Worm (Caenorhabditis elegans): Measurements from ENCODE around the gene T19C3.3.

- TF ChIP-seq ama-1 (optimal IDR thresholded peaks at IDR 0.05) (no peak), flt-1 (GFP tag; IDR thresholded peaks at IDR 0.05) (no peak), ceh-36 (tag; optimal IDR thresholded peaks at IDR 0.05) (no peak), sea-1 (GFP tag; conservative IDR thresholded peaks at IDR 0.05) (no peak), hmg-4 (GFP tag; optimal IDR thresholded peaks at IDR 0.05) (no peak), F13C5.2 (tag; optimal IDR thresholded peaks at IDR 0.05) (no peak)
Observed at ce11 chrIII:651587-651986, 37.2 kb upstream of the T19C3.3 start.
